Worm (Caenorhabditis elegans): ENCODE results near the gene dod-23.

ce11 chrII:8440097-8440496 is 41.1 kb upstream of the dod-23 start:
- TF ChIP-seq zip-2 (tag; optimal IDR thresholded peaks at IDR 0.05) = no peak
- TF ChIP-seq madf-9 (GFP tag; conservative IDR thresholded peaks at IDR 0.05) = no peak
- TF ChIP-seq jun-1 (tag; optimal IDR thresholded peaks at IDR 0.05) = no peak
- TF ChIP-seq lin-13 (GFP tag; optimal IDR thresholded peaks at IDR 0.05) = no peak
- no peak for TF ChIP-seq lir-3 (tag; optimal IDR thresholded peaks at IDR 0.05)
- TF ChIP-seq set-16 (GFP tag; IDR thresholded peaks at IDR 0.05) = no peak
